Worm (Caenorhabditis elegans) whole organism, L4 larva: ENCODE data around the gene top-3.

Experiments
- D1046.2 ChIP-seq: fragments of 200-800 bp; sonication (Bioruptor generic); IDR thresholded peaks from 2 replicates; pipeline ENCODE4 v1.3.6; 2022; ENCODE audit warnings: missing genetic modification characterization, missing compliant biosample characterization
- F37D6.2 ChIP-seq: sonication (generic microtip); optimal IDR thresholded peaks from 2 replicates; lab custom pipeline; 2016; ENCODE audit warnings: mild to moderate bottlenecking, missing genetic modification characterization, missing compliant biosample characterization
- T20F7.1 ChIP-seq: fragments of 200-800 bp; sonication (Bioruptor generic); optimal IDR thresholded peaks from 2 replicates; lab custom pipeline; 2018; ENCODE audit warnings: mild to moderate bottlenecking, missing genetic modification characterization, missing compliant biosample characterization
- T26A8.4 ChIP-seq: fragments of 200-800 bp; sonication (Bioruptor generic); IDR thresholded peaks from 2 replicates; pipeline ENCODE4 v1.3.6; 2022; ENCODE audit warnings: missing genetic modification characterization, missing compliant biosample characterization
- ZK337.2 ChIP-seq: fragments of 200-800 bp; sonication (Bioruptor generic); IDR thresholded peaks from 2 replicates; pipeline ENCODE4 v1.3.6; 2022; ENCODE audit warnings: missing genetic modification reagents, missing genetic modification characterization, missing compliant biosample characterization
- ama-1 ChIP-seq: fragments of 150-350 bp; optimal IDR thresholded peaks from 2 replicates; lab custom pipeline; 2014; ENCODE audit warnings: inconsistent platforms, mixed read lengths
- ceh-28 ChIP-seq: fragments of 150-350 bp; optimal IDR thresholded peaks from 2 replicates; lab custom pipeline; 2014; ENCODE audit warnings: missing biosample characterization, missing genetic modification reagents, missing genetic modification characterization
- ceh-62 ChIP-seq: sonication (generic microtip); optimal IDR thresholded peaks from 2 replicates; lab custom pipeline; 2017; ENCODE audit warnings: missing biosample characterization, missing genetic modification characterization
- ctbp-1 ChIP-seq: fragments of 200-800 bp; sonication (Bioruptor generic); IDR thresholded peaks from 2 replicates; pipeline ENCODE4 v1.3.6; 2022; ENCODE audit warnings: missing genetic modification reagents, missing genetic modification characterization, missing compliant biosample characterization
- daf-16 ChIP-seq, 3 experiments: sonication (generic microtip); optimal IDR thresholded peaks; 2 replicates each; lab custom pipeline; 2016 to 2017; ENCODE audit warnings: missing genetic modification characterization in 3 of 3, missing genetic modification reagents in 3 of 3, mild to moderate bottlenecking in 2 of 3, missing compliant biosample characterization in 2 of 3, missing biosample characterization in 1 of 3, moderate library complexity in 1 of 3
- daf-8 ChIP-seq: fragments of 200-800 bp; sonication (Bioruptor generic); IDR thresholded peaks from 2 replicates; pipeline ENCODE4 v1.3.6; 2022; ENCODE audit warnings: missing genetic modification characterization, missing compliant biosample characterization
- dmd-8 ChIP-seq: fragments of 200-800 bp; sonication (Bioruptor generic); IDR thresholded peaks from 2 replicates; pipeline ENCODE4 v1.3.6; 2022; ENCODE audit warnings: missing genetic modification characterization, missing compliant biosample characterization
- dmd-9 ChIP-seq: fragments of 200-800 bp; sonication (Bioruptor generic); IDR thresholded peaks from 2 replicates; pipeline ENCODE4 v1.3.6; 2022; ENCODE audit warnings: missing genetic modification reagents, missing genetic modification characterization, missing compliant biosample characterization
- dve-1 ChIP-seq: sonication (generic microtip); optimal IDR thresholded peaks from 2 replicates; lab custom pipeline; 2017; ENCODE audit warnings: antibody characterized with exemption, mild to moderate bottlenecking, missing genetic modification characterization, missing compliant biosample characterization; ENCODE audit not compliant: insufficient read depth
- egl-27 ChIP-seq: sonication (generic microtip); optimal IDR thresholded peaks from 3 replicates; lab custom pipeline; 2017; ENCODE audit warnings: missing biosample characterization, missing genetic modification reagents, missing genetic modification characterization
- egl-43 ChIP-seq: fragments of 200-800 bp; sonication (Bioruptor generic); IDR thresholded peaks from 2 replicates; pipeline ENCODE4 v1.3.6; 2022; ENCODE audit warnings: missing genetic modification reagents, missing genetic modification characterization, missing compliant biosample characterization
- fos-1 ChIP-seq: fragments of 150-350 bp; optimal IDR thresholded peaks from 2 replicates; lab custom pipeline; 2014; ENCODE audit warnings: missing biosample characterization, missing genetic modification characterization
- gei-8 ChIP-seq: fragments of 200-800 bp; sonication (Bioruptor generic); optimal IDR thresholded peaks from 2 replicates; lab custom pipeline; 2018; ENCODE audit warnings: mild to moderate bottlenecking, missing genetic modification characterization, missing compliant biosample characterization
- hlh-30 ChIP-seq: sonication (generic microtip); optimal IDR thresholded peaks from 2 replicates; lab custom pipeline; 2017; ENCODE audit warnings: antibody characterized with exemption, mild to moderate bottlenecking, missing genetic modification characterization, missing compliant biosample characterization; ENCODE audit not compliant: insufficient read depth
- lin-1 ChIP-seq: fragments of 200-800 bp; sonication (Bioruptor generic); IDR thresholded peaks from 2 replicates; pipeline ENCODE4 v1.3.6; 2022; ENCODE audit warnings: missing genetic modification reagents, missing genetic modification characterization, missing compliant biosample characterization
- lin-13 ChIP-seq: fragments of 150-350 bp; optimal IDR thresholded peaks from 2 replicates; lab custom pipeline; 2014; ENCODE audit warnings: missing biosample characterization, missing genetic modification reagents, missing genetic modification characterization
- lir-3 ChIP-seq: sonication (generic microtip); optimal IDR thresholded peaks from 2 replicates; lab custom pipeline; 2016; ENCODE audit warnings: mild to moderate bottlenecking, missing genetic modification characterization, missing compliant biosample characterization
- lsy-2 ChIP-seq, 2 experiments: fragments of 150-350 bp in 1 of 2; sonication (generic microtip) in 1 of 2; optimal IDR thresholded peaks; 2 replicates each; lab custom pipeline; 2014 to 2017; ENCODE audit warnings: missing biosample characterization in 2 of 2, missing genetic modification characterization in 2 of 2
- madf-5 ChIP-seq, 2 experiments: fragments of 200-800 bp; sonication (Bioruptor generic); IDR thresholded peaks; 2 replicates each; pipeline ENCODE4 v1.3.6; 2022; ENCODE audit warnings: missing compliant biosample characterization in 2 of 2, missing genetic modification characterization in 2 of 2
- mdt-29 ChIP-seq: fragments of 200-800 bp; sonication (Bioruptor generic); IDR thresholded peaks from 2 replicates; pipeline ENCODE4 v1.3.6; 2022; ENCODE audit warnings: missing genetic modification reagents, missing genetic modification characterization, missing compliant biosample characterization
- mep-1 ChIP-seq: fragments of 150-350 bp; sonication (generic microtip); optimal IDR thresholded peaks from 3 replicates; lab custom pipeline; 2014; ENCODE audit warnings: missing biosample characterization, missing genetic modification characterization
- mxl-2 ChIP-seq: fragments of 200-800 bp; sonication (Bioruptor generic); conservative IDR thresholded peaks from 2 replicates; pipeline ENCODE4 v1.3.6; 2022; ENCODE audit warnings: missing genetic modification reagents, missing genetic modification characterization, missing compliant biosample characterization
- nhr-102 ChIP-seq: sonication (generic microtip); optimal IDR thresholded peaks from 2 replicates; lab custom pipeline; 2016; ENCODE audit warnings: mild to moderate bottlenecking, missing genetic modification characterization, moderate library complexity, missing compliant biosample characterization
- nhr-111 ChIP-seq: fragments of 200-800 bp; sonication (Bioruptor generic); optimal IDR thresholded peaks from 2 replicates; lab custom pipeline; 2018; ENCODE audit warnings: mild to moderate bottlenecking, missing genetic modification characterization, missing compliant biosample characterization
- nhr-237 ChIP-seq: sonication (generic microtip); optimal IDR thresholded peaks from 2 replicates; lab custom pipeline; 2017; ENCODE audit warnings: missing biosample characterization, missing genetic modification characterization
- nhr-25 ChIP-seq: sonication (generic microtip); optimal IDR thresholded peaks from 2 replicates; lab custom pipeline; 2017; ENCODE audit warnings: missing genetic modification characterization, mild to moderate bottlenecking, missing compliant biosample characterization, antibody characterized with exemption, moderate library complexity, borderline replicate concordance; ENCODE audit not compliant: insufficient read depth
- nhr-41 ChIP-seq: fragments of 200-800 bp; sonication (Bioruptor generic); IDR thresholded peaks from 2 replicates; pipeline ENCODE4 v1.3.6; 2022; ENCODE audit warnings: missing genetic modification reagents, missing genetic modification characterization, missing compliant biosample characterization
- nhr-42 ChIP-seq: fragments of 200-800 bp; sonication (Bioruptor generic); IDR thresholded peaks from 2 replicates; pipeline ENCODE4 v1.3.6; 2022; ENCODE audit warnings: missing genetic modification characterization, missing compliant biosample characterization
- nhr-48 ChIP-seq: sonication (generic microtip); optimal IDR thresholded peaks from 2 replicates; lab custom pipeline; 2016; ENCODE audit warnings: mild to moderate bottlenecking, missing genetic modification characterization, missing compliant biosample characterization
- nhr-76 ChIP-seq: fragments of 150-350 bp; optimal IDR thresholded peaks from 2 replicates; lab custom pipeline; 2014; ENCODE audit warnings: missing biosample characterization, missing genetic modification characterization
- php-3 ChIP-seq: fragments of 200-800 bp; sonication (Bioruptor generic); IDR thresholded peaks from 2 replicates; pipeline ENCODE4 v1.3.6; 2022; ENCODE audit warnings: missing genetic modification reagents, missing genetic modification characterization, missing compliant biosample characterization
- pqm-1 ChIP-seq: sonication (generic microtip); optimal IDR thresholded peaks from 2 replicates; lab custom pipeline; 2017; ENCODE audit warnings: missing biosample characterization, missing genetic modification characterization
- rbr-2 ChIP-seq: sonication (generic microtip); optimal IDR thresholded peaks from 2 replicates; lab custom pipeline; 2016; ENCODE audit warnings: missing genotype, missing genetic modification characterization, missing compliant biosample characterization
- sdz-12 ChIP-seq: fragments of 200-800 bp; sonication (Bioruptor generic); optimal IDR thresholded peaks from 2 replicates; lab custom pipeline; 2018; ENCODE audit warnings: mild to moderate bottlenecking, missing genetic modification characterization, missing compliant biosample characterization
- skn-1 ChIP-seq: fragments of 150-350 bp; optimal IDR thresholded peaks from 2 replicates; lab custom pipeline; 2014; ENCODE audit warnings: missing biosample characterization, missing genetic modification characterization
- spr-1 ChIP-seq: sonication (generic microtip); optimal IDR thresholded peaks from 2 replicates; lab custom pipeline; 2016; ENCODE audit warnings: mild to moderate bottlenecking, missing genetic modification characterization, missing compliant biosample characterization
- spr-3 ChIP-seq: fragments of 200-800 bp; sonication (Bioruptor generic); optimal IDR thresholded peaks from 2 replicates; lab custom pipeline; 2018; ENCODE audit warnings: mild to moderate bottlenecking, missing genetic modification characterization, missing compliant biosample characterization
- tag-97 ChIP-seq: fragments of 200-800 bp; sonication (Bioruptor generic); IDR thresholded peaks from 2 replicates; pipeline ENCODE4 v1.3.6; 2022; ENCODE audit warnings: missing genetic modification characterization, missing compliant biosample characterization
- tra-1 ChIP-seq: fragments of 200-800 bp; sonication (Bioruptor generic); IDR thresholded peaks from 2 replicates; pipeline ENCODE4 v1.3.6; 2022; ENCODE audit warnings: missing genetic modification reagents, missing genetic modification characterization, missing compliant biosample characterization
- unc-130 ChIP-seq: sonication (generic microtip); optimal IDR thresholded peaks from 2 replicates; lab custom pipeline; 2016; ENCODE audit warnings: missing genetic modification reagents, missing genetic modification characterization, missing compliant biosample characterization
- vab-7 ChIP-seq: fragments of 200-800 bp; sonication (Bioruptor generic); IDR thresholded peaks from 2 replicates; pipeline ENCODE4 v1.3.6; 2022; ENCODE audit warnings: missing genetic modification reagents, missing genetic modification characterization, missing compliant biosample characterization
- zag-1 ChIP-seq: fragments of 150-350 bp; optimal IDR thresholded peaks from 2 replicates; lab custom pipeline; 2014; ENCODE audit warnings: missing biosample characterization, missing genetic modification characterization
- zfp-2 ChIP-seq: sonication (generic microtip); optimal IDR thresholded peaks from 2 replicates; lab custom pipeline; 2016; ENCODE audit warnings: mild to moderate bottlenecking, missing genetic modification characterization, missing compliant biosample characterization
- zip-2 ChIP-seq: fragments of 150-350 bp; optimal IDR thresholded peaks from 2 replicates; lab custom pipeline; 2014; ENCODE audit warnings: missing biosample characterization, missing genetic modification characterization
- ztf-11 ChIP-seq: fragments of 150-350 bp; optimal IDR thresholded peaks from 2 replicates; lab custom pipeline; 2014; ENCODE audit warnings: missing biosample characterization, missing genetic modification characterization
- ztf-7 ChIP-seq: fragments of 150-350 bp; optimal IDR thresholded peaks from 2 replicates; lab custom pipeline; 2014; ENCODE audit warnings: missing biosample characterization, missing genetic modification characterization

top-3 gene

ce11 chrIII:11920187-11920785, 39.7 kb downstream of the top-3 start, which contains the start of the genes ccf-1 and trap-4 (continued):
- TF ChIP-seq zfp-2 (tag; lab: Kevin White, UChicago) (no peak), zag-1 (tag; lab: Kevin White, UChicago) (no peak), vab-7 (no peak), tra-1 (no peak), egl-27 (no peak), ctbp-1 (GFP tag; lab: Robert Waterston, UW) (no peak), ceh-28 (no peak), nhr-102 (tag; lab: Kevin White, UChicago) (no peak), nhr-48 (tag; lab: Kevin White, UChicago) (no peak), T20F7.1 (no peak), dmd-8 (no peak), lir-3 (tag; lab: Kevin White, UChicago) (no peak), daf-8 (no peak), rbr-2 (tag; lab: Kevin White, UChicago) (peak; percentile 39), daf-16 (GFP tag; optimal IDR thresholded peaks at IDR 0.05; lab: Kevin White, UChicago) (no peak), daf-16 (tag; optimal IDR thresholded peaks at IDR 0.05; lab: Kevin White, UChicago) (peak; percentile 21), egl-43 (GFP tag; lab: Robert Waterston, UW) (no peak), nhr-237 (tag; lab: Kevin White, UChicago) (no peak), lsy-2 (tag; optimal IDR thresholded peaks at IDR 0.05; lab: Kevin White, UChicago) (peak in 1 of 2 experiments; percentile 80), spr-3 (no peak), nhr-42 (GFP tag; lab: Robert Waterston, UW) (no peak), mxl-2 (GFP tag; lab: Robert Waterston, UW) (no peak), ama-1 (lab: Kevin White, UChicago) (no peak), ceh-62 (tag; lab: Kevin White, UChicago) (no peak), dmd-9 (GFP tag; lab: Robert Waterston, UW) (no peak), D1046.2 (no peak), madf-5 (GFP tag; IDR thresholded peaks at IDR 0.05; lab: Robert Waterston, UW) (no peak), unc-130 (GFP tag; lab: Kevin White, UChicago) (no peak), nhr-41 (GFP tag; lab: Robert Waterston, UW) (no peak), T26A8.4 (GFP tag; lab: Robert Waterston, UW) (no peak), gei-8 (GFP tag; lab: Kevin White, UChicago) (no peak), nhr-111 (GFP tag; lab: Kevin White, UChicago) (no peak), zip-2 (tag; lab: Kevin White, UChicago) (no peak), fos-1 (tag; lab: Kevin White, UChicago) (no peak), F37D6.2 (no peak), ZK337.2 (GFP tag; lab: Robert Waterston, UW) (no peak), skn-1 (tag; lab: Kevin White, UChicago) (no peak), mdt-29 (GFP tag; lab: Robert Waterston, UW) (no peak), dve-1 (peak; percentile 72), nhr-25 (tag; lab: Kevin White, UChicago) (peak; percentile 40), ztf-11 (no peak), spr-1 (tag; lab: Kevin White, UChicago) (no peak), php-3 (GFP tag; lab: Robert Waterston, UW) (no peak), tag-97 (no peak), sdz-12 (no peak), ztf-7 (tag; lab: Kevin White, UChicago) (no peak), hlh-30 (tag; lab: Kevin White, UChicago) (peak; percentile 22), lin-1 (GFP tag; lab: Robert Waterston, UW) (no peak), mep-1 (tag; lab: Kevin White, UChicago) (peak; percentile 58), nhr-76 (tag; lab: Kevin White, UChicago) (no peak), pqm-1 (tag; lab: Kevin White, UChicago) (no peak), lin-13 (GFP tag; lab: Kevin White, UChicago) (peak; percentile 3)
